Worm (Caenorhabditis elegans): Measurements from ENCODE around the gene cima-1.

- TF ChIP-seq ceh-32 (tag; optimal IDR thresholded peaks at IDR 0.05; ENCODE audit: poor library complexity) (no peak), mdl-1 (tag; optimal IDR thresholded peaks at IDR 0.05) (no peak), nhr-76 (tag; optimal IDR thresholded peaks at IDR 0.05) (no peak), lin-15B (tag; optimal IDR thresholded peaks at IDR 0.05) (no peak), zfp-3 (GFP tag; conservative IDR thresholded peaks at IDR 0.05) (no peak), skn-1 (tag; optimal IDR thresholded peaks at IDR 0.05) (no peak), sdz-12 (GFP tag; optimal IDR thresholded peaks at IDR 0.05) (no peak), nhr-28 (tag; optimal IDR thresholded peaks at IDR 0.05) (no peak), fkh-10 (GFP tag; optimal IDR thresholded peaks at IDR 0.05) (no peak), tag-97 (GFP tag; IDR thresholded peaks at IDR 0.05) (no peak), Y75B8A.6 (GFP tag; IDR thresholded peaks at IDR 0.05) (no peak), unc-62 (GFP tag; optimal IDR thresholded peaks at IDR 0.05 in 1 of 2) (no peak), unc-62 (tag; optimal IDR thresholded peaks at IDR 0.05) (no peak), snpc-4 (tag; optimal IDR thresholded peaks at IDR 0.05) (no peak)
These were observed 21.6 kb downstream of the cima-1 start, which contains the start of gene C08G9.2 for ce11 chrIV:7672872-7673271.

Measured in whole organism, L4 larva.